Fruit fly (Drosophila melanogaster) whole organism, wandering third instar larva: ENCODE measurements around the gene mRpL48.
A peak's percentile ranks its signal among the peaks of the same experiment; 100 is the strongest.

Source experiments
- CG32264 ChIP-seq: fragments of 200-800 bp; sonication (Bioruptor generic); optimal IDR thresholded peaks from 2 replicates; lab custom pipeline; 2016; ENCODE audit warnings: missing biosample characterization, missing genetic modification characterization
- CG9705 ChIP-seq: fragments of 200-800 bp; sonication (Bioruptor generic); optimal IDR thresholded peaks from 2 replicates; lab custom pipeline; 2018; ENCODE audit warnings: missing biosample characterization, mild to moderate bottlenecking, missing genetic modification characterization
- CrebA ChIP-seq: fragments of 200-800 bp; sonication (Bioruptor generic); optimal IDR thresholded peaks from 2 replicates; lab custom pipeline; 2016; ENCODE audit warnings: missing biosample characterization, mild to moderate bottlenecking, missing genetic modification characterization, borderline replicate concordance
- Dfd ChIP-seq: fragments of >200 bp; optimal IDR thresholded peaks from 2 replicates; lab custom pipeline; 2017; ENCODE audit warnings: missing biosample characterization, missing genetic modification characterization
- Dif ChIP-seq: fragments of 200-275, 200-300 bp; sonication (Bioruptor generic); optimal IDR thresholded peaks from 2 replicates; lab custom pipeline; 2018; ENCODE audit warnings: missing biosample characterization, missing genetic modification characterization; ENCODE audit not compliant: partially characterized antibody
- GATAd ChIP-seq: sonication (Bioruptor generic); optimal IDR thresholded peaks from 2 replicates; lab custom pipeline; 2016; ENCODE audit warnings: missing biosample characterization, missing genetic modification characterization
- HLH106 ChIP-seq: fragments of 200-800 bp; optimal IDR thresholded peaks from 3 replicates; lab custom pipeline; 2019; ENCODE audit warnings: missing biosample characterization, mild to moderate bottlenecking, missing genetic modification characterization, moderate library complexity
- Hnf4 ChIP-seq: fragments of 200-800 bp; sonication (Bioruptor generic); optimal IDR thresholded peaks from 2 replicates; lab custom pipeline; 2016; ENCODE audit warnings: missing biosample characterization, mild to moderate bottlenecking, missing genetic modification characterization
- Hr78 ChIP-seq: fragments of >200 bp; optimal IDR thresholded peaks from 2 replicates; lab custom pipeline; 2017; ENCODE audit warnings: missing biosample characterization, missing genetic modification characterization
- Hr83 ChIP-seq: fragments of 200-300 bp; sonication (Bioruptor generic); optimal IDR thresholded peaks from 2 replicates; lab custom pipeline; 2016; ENCODE audit warnings: missing biosample characterization, mild to moderate bottlenecking, missing genetic modification characterization, moderate library complexity; ENCODE audit not compliant: poor library complexity, severe bottlenecking
- Jra ChIP-seq: sonication (Bioruptor generic); optimal IDR thresholded peaks from 2 replicates; lab custom pipeline; 2016; ENCODE audit warnings: missing biosample characterization, missing genetic modification characterization
- Mio ChIP-seq: sonication (Bioruptor generic); optimal IDR thresholded peaks from 2 replicates; lab custom pipeline; 2016; ENCODE audit warnings: missing biosample characterization, missing genetic modification characterization
- Myc ChIP-seq: fragments of >200 bp; optimal IDR thresholded peaks from 2 replicates; lab custom pipeline; 2017
- N ChIP-seq: fragments of >200 bp; optimal IDR thresholded peaks from 2 replicates; lab custom pipeline; 2018; ENCODE audit warnings: missing biosample characterization, missing external identifiers, missing genetic modification characterization
- OdsH ChIP-seq: fragments of 200-800 bp; sonication (Bioruptor generic); optimal IDR thresholded peaks from 2 replicates; lab custom pipeline; 2016; ENCODE audit warnings: missing biosample characterization, mild to moderate bottlenecking, missing genetic modification characterization
- Rel ChIP-seq, 2 experiments: fragments of 200-800 bp; sonication (Bioruptor generic) in 1 of 2; optimal IDR thresholded peaks; 2 replicates in 1 of 2; 3 replicates in 1 of 2; lab custom pipeline; 2016 to 2019; ENCODE audit warnings: mild to moderate bottlenecking in 2 of 2, missing biosample characterization in 2 of 2, missing genetic modification characterization in 2 of 2, moderate library complexity in 1 of 2
- Sp1 ChIP-seq: fragments of 200-800 bp; sonication (Bioruptor generic); optimal IDR thresholded peaks from 3 replicates; lab custom pipeline; 2019; ENCODE audit warnings: missing biosample characterization, mild to moderate bottlenecking, missing genetic modification characterization, moderate library complexity
- br ChIP-seq: fragments of 200-800 bp; sonication (Bioruptor generic); optimal IDR thresholded peaks from 2 replicates; lab custom pipeline; 2016; ENCODE audit warnings: missing biosample characterization, missing genetic modification characterization
- brk ChIP-seq: fragments of 200-800 bp; sonication (Bioruptor generic); optimal IDR thresholded peaks from 2 replicates; lab custom pipeline; 2016; ENCODE audit warnings: missing biosample characterization, mild to moderate bottlenecking, missing genetic modification characterization
- dl ChIP-seq, 2 experiments: fragments of 175-275, 200-275 bp in 1 of 2; fragments of 200-275 bp in 1 of 2; sonication (Bioruptor generic); optimal IDR thresholded peaks; lab custom pipeline; 2018; ENCODE audit warnings: mild to moderate bottlenecking in 2 of 2, missing biosample characterization in 2 of 2, missing genetic modification characterization in 2 of 2, moderate library complexity in 2 of 2; ENCODE audit not compliant: partially characterized antibody in 2 of 2, insufficient read depth in 1 of 2
- dmrt93B ChIP-seq: fragments of 200-800 bp; sonication (Bioruptor generic); optimal IDR thresholded peaks from 2 replicates; lab custom pipeline; 2018; ENCODE audit warnings: missing biosample characterization, mild to moderate bottlenecking, missing genetic modification characterization
- dsf ChIP-seq: sonication (Bioruptor generic); optimal IDR thresholded peaks from 2 replicates; lab custom pipeline; 2016; ENCODE audit warnings: missing biosample characterization, missing genetic modification characterization, borderline replicate concordance
- ey ChIP-seq: fragments of 200-800 bp; sonication (Bioruptor generic); optimal IDR thresholded peaks from 2 replicates; lab custom pipeline; 2016; ENCODE audit warnings: missing biosample characterization, missing genetic modification characterization
- foxo ChIP-seq, 2 experiments: fragments of 200-800 bp; sonication (Bioruptor generic); optimal IDR thresholded peaks; 2 replicates in 1 of 2; 3 replicates in 1 of 2; lab custom pipeline; 2016 to 2017; ENCODE audit warnings: missing biosample characterization in 2 of 2, missing genetic modification characterization in 2 of 2
- fru ChIP-seq: fragments of 200-800 bp; sonication (Bioruptor generic); optimal IDR thresholded peaks from 3 replicates; lab custom pipeline; 2016; ENCODE audit warnings: missing biosample characterization, mild to moderate bottlenecking, missing genetic modification characterization
- h ChIP-seq: fragments of 200-800 bp; sonication (Bioruptor generic); optimal IDR thresholded peaks from 3 replicates; lab custom pipeline; 2016; ENCODE audit warnings: missing biosample characterization, mild to moderate bottlenecking, missing genetic modification characterization
- lola ChIP-seq: fragments of >200 bp; optimal IDR thresholded peaks from 2 replicates; lab custom pipeline; 2017; ENCODE audit warnings: missing biosample characterization, missing genetic modification characterization
- pan ChIP-seq: fragments of >200 bp; optimal IDR thresholded peaks from 2 replicates; lab custom pipeline; 2017
- psq ChIP-seq: fragments of 200-800 bp; sonication (Bioruptor generic); optimal IDR thresholded peaks from 3 replicates; lab custom pipeline; 2017; ENCODE audit warnings: missing biosample characterization, mild to moderate bottlenecking, missing genetic modification characterization, moderate library complexity
- rgr ChIP-seq: fragments of 200-800 bp; sonication (Bioruptor generic); optimal IDR thresholded peaks from 3 replicates; lab custom pipeline; 2016; ENCODE audit warnings: missing biosample characterization, mild to moderate bottlenecking, missing genetic modification characterization
- sage ChIP-seq: fragments of 200-800 bp; sonication (Bioruptor generic); optimal IDR thresholded peaks from 2 replicates; lab custom pipeline; 2016; ENCODE audit warnings: missing biosample characterization, mild to moderate bottlenecking, missing genetic modification characterization
- sv ChIP-seq: fragments of 200-800 bp; sonication (Bioruptor generic); optimal IDR thresholded peaks from 3 replicates; lab custom pipeline; 2016; ENCODE audit warnings: missing biosample characterization, missing genetic modification characterization
- tai ChIP-seq: sonication (Bioruptor generic); optimal IDR thresholded peaks from 2 replicates; lab custom pipeline; 2016; ENCODE audit warnings: missing biosample characterization, missing genetic modification characterization
- usp ChIP-seq: fragments of >200 bp; optimal IDR thresholded peaks from 2 replicates; lab custom pipeline; 2017; ENCODE audit warnings: missing biosample characterization, missing genetic modification characterization
- woc ChIP-seq: sonication (Bioruptor generic); optimal IDR thresholded peaks from 2 replicates; lab custom pipeline; 2016; ENCODE audit warnings: missing biosample characterization, mild to moderate bottlenecking, missing genetic modification characterization

The mRpL48 gene

DNA sequence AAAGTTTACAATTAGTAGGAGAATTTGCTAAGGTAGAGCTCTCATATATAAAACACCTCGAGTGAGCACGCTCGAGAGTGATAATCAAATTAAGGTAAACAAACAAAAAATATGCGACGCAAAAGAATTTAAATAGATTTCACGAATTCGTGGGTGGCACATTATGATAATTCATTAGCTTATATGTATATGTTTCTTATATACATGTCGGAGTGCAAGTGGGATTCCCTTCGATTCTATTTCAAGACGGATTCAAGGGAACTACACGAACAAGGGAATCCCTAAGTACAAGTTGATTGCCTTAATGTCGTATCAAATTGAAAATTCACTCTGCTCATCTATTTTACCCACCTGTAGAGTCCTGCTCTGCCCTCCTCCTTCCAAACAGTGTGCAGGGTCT lies 7.0 kb downstream of the mRpL48 start:
- TF ChIP-seq h (GFP tag; lab: Kevin White, UChicago) (no peak), sage (GFP tag; lab: Kevin White, UChicago) (no peak), Rel (GFP tag; optimal IDR thresholded peaks at IDR 0.05; lab: Kevin White, UChicago) (no peak), Rel (tag; optimal IDR thresholded peaks at IDR 0.05; lab: Kevin White, UChicago) (peak; percentile 90)

DNA sequence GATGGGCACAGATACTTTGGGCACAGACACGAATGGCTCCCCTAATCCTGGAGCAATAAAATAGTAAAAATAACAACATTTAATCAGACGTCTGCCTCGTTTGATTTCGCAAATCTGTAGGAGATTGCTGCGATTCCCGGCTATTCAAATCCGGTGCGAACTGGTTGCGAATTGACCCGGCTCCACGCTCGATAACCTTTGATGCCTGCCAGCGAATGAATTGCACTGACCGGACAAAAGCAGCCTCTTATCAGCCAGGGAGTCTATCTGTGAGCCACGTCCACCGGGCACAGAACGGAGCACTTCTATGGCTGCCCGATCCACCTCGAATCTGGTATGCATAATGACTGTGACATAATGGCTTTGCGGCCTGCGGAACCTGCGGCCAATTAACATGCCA lies 9.7 kb downstream of the mRpL48 start:
- TF ChIP-seq Rel (GFP tag; optimal IDR thresholded peaks at IDR 0.05; lab: Kevin White, UChicago): no peak
- peak; percentile 41 for TF ChIP-seq Rel (tag; optimal IDR thresholded peaks at IDR 0.05; lab: Kevin White, UChicago)
- no peak for TF ChIP-seq CG32264 (GFP tag; lab: Kevin White, UChicago)

dm6 chr2L:1720846-1721506 lies 10.7 kb downstream of the mRpL48 start:
- TF ChIP-seq Myc (lab: Kevin White, UChicago) (no peak), usp (GFP tag; lab: Kevin White, UChicago) (no peak), Mio (GFP tag; lab: Kevin White, UChicago) (no peak), brk (GFP tag; lab: Kevin White, UChicago) (no peak), OdsH (GFP tag; lab: Kevin White, UChicago) (no peak), Hr78 (no peak), rgr (GFP tag; lab: Kevin White, UChicago) (no peak), tai (GFP tag; lab: Kevin White, UChicago) (no peak), Rel (GFP tag; optimal IDR thresholded peaks at IDR 0.05; lab: Kevin White, UChicago) (no peak), Rel (tag; optimal IDR thresholded peaks at IDR 0.05; lab: Kevin White, UChicago) (peak; percentile 90), dsf (GFP tag; lab: Kevin White, UChicago) (no peak), HLH106 (tag; lab: Kevin White, UChicago) (peak; percentile 26), ey (GFP tag; lab: Kevin White, UChicago) (no peak), Hr83 (GFP tag; lab: Kevin White, UChicago) (no peak), CG9705 (GFP tag; lab: Kevin White, UChicago) (no peak), sage (GFP tag; lab: Kevin White, UChicago) (no peak), h (GFP tag; lab: Kevin White, UChicago) (peak; percentile 81)

DNA sequence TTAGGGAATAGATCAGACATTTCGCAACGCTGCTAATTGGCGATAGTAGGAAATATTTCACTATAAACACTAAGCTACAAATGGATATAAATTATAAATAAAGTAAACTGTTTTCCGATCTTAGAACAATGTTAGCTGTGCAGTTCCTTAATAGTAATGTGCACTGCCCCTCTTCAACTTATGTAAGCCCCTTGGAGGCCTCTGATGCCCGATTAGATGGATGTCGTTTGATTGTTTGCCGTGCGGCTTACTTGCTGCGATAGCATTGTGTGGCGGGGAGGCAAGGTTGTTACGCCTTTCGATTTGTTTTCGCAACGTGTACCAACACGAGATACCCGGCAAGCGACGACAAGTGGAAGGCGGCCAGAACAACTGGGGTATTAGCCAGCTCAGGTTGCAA lies 12.0 kb downstream of the mRpL48 start:
- TF ChIP-seq ey (GFP tag; lab: Kevin White, UChicago) (no peak), woc (GFP tag; lab: Kevin White, UChicago) (no peak), rgr (GFP tag; lab: Kevin White, UChicago) (no peak), dl (GFP tag; optimal IDR thresholded peaks at IDR 0.05; lab: Kevin White, UChicago; ENCODE audit: insufficient read depth in 1 of 2, partially characterized antibody in 2 of 2) (no peak), sv (no peak), CG9705 (GFP tag; lab: Kevin White, UChicago) (no peak), Jra (GFP tag; lab: Kevin White, UChicago) (no peak), brk (GFP tag; lab: Kevin White, UChicago) (no peak), OdsH (GFP tag; lab: Kevin White, UChicago) (no peak), dsf (GFP tag; lab: Kevin White, UChicago) (no peak), Rel (GFP tag; optimal IDR thresholded peaks at IDR 0.05; lab: Kevin White, UChicago) (no peak), Rel (tag; optimal IDR thresholded peaks at IDR 0.05; lab: Kevin White, UChicago) (no peak), CrebA (no peak), h (GFP tag; lab: Kevin White, UChicago) (no peak), sage (GFP tag; lab: Kevin White, UChicago) (no peak), Hnf4 (GFP tag; lab: Kevin White, UChicago) (no peak)

- TF ChIP-seq lola (GFP tag; lab: Kevin White, UChicago): no peak
- TF ChIP-seq usp (GFP tag; lab: Kevin White, UChicago): no peak
- no peak for TF ChIP-seq CrebA
- no peak for TF ChIP-seq dsf (GFP tag; lab: Kevin White, UChicago)
- TF ChIP-seq br (GFP tag; lab: Kevin White, UChicago): no peak
- no peak for TF ChIP-seq N
- no peak for TF ChIP-seq Hr83 (GFP tag; lab: Kevin White, UChicago)
- TF ChIP-seq Dif (GFP tag; lab: Kevin White, UChicago): no peak
- peak; percentile 38 for TF ChIP-seq fru (GFP tag; lab: Kevin White, UChicago)
- no peak for TF ChIP-seq Sp1
- no peak for TF ChIP-seq dmrt93B (GFP tag; lab: Kevin White, UChicago)
- TF ChIP-seq foxo (GFP tag; optimal IDR thresholded peaks at IDR 0.05; lab: Kevin White, UChicago): peak in 1 of 2 experiments; percentile 18
- TF ChIP-seq Dfd (GFP tag; lab: Kevin White, UChicago): no peak
- TF ChIP-seq sv: no peak
- TF ChIP-seq psq (GFP tag; lab: Kevin White, UChicago): no peak
- TF ChIP-seq ey (GFP tag; lab: Kevin White, UChicago): peak; percentile 15
- no peak for TF ChIP-seq Hr78
- no peak for TF ChIP-seq OdsH (GFP tag; lab: Kevin White, UChicago)
- TF ChIP-seq pan: no peak
- TF ChIP-seq sage (GFP tag; lab: Kevin White, UChicago): no peak
- TF ChIP-seq GATAd: no peak
- TF ChIP-seq Rel (GFP tag; optimal IDR thresholded peaks at IDR 0.05; lab: Kevin White, UChicago): no peak
- no peak for TF ChIP-seq Rel (tag; optimal IDR thresholded peaks at IDR 0.05; lab: Kevin White, UChicago)
- TF ChIP-seq Jra (GFP tag; lab: Kevin White, UChicago): no peak
Measured at dm6 chr2L:1723135-1723936, 13.1 kb downstream of the mRpL48 start.
